Worm (Caenorhabditis elegans): ENCODE data around the gene morc-1.

- TF ChIP-seq T22C8.4 (GFP tag; IDR thresholded peaks at IDR 0.05) (no peak), ztf-29 (GFP tag; IDR thresholded peaks at IDR 0.05) (peak; percentile 72), cog-1 (tag; optimal IDR thresholded peaks at IDR 0.05) (peak; percentile 25), ztf-23 (GFP tag; IDR thresholded peaks at IDR 0.05) (peak; percentile 69; the same call in 1 of the 2 replicates)
These were observed 21.2 kb upstream of the morc-1 start, which contains the start of the genes C34E10.12, C34E10.10 and atp-2 for ce11 chrIII:5227831-5228467.
